Worm (Caenorhabditis elegans): ENCODE results near the gene rrf-3.

ce11 chrII:8126132-8126531, 36.1 kb upstream of the rrf-3 start:
- TF ChIP-seq hlh-30 (tag; optimal IDR thresholded peaks at IDR 0.05; ENCODE audit: insufficient read depth) (no peak), dve-1 (tag; optimal IDR thresholded peaks at IDR 0.05) (no peak), odd-2 (tag; optimal IDR thresholded peaks at IDR 0.05) (no peak)

Measured in whole organism, late embryonic.